Fruit fly (Drosophila melanogaster): Measurements from ENCODE around the gene CG13081.

DNA sequence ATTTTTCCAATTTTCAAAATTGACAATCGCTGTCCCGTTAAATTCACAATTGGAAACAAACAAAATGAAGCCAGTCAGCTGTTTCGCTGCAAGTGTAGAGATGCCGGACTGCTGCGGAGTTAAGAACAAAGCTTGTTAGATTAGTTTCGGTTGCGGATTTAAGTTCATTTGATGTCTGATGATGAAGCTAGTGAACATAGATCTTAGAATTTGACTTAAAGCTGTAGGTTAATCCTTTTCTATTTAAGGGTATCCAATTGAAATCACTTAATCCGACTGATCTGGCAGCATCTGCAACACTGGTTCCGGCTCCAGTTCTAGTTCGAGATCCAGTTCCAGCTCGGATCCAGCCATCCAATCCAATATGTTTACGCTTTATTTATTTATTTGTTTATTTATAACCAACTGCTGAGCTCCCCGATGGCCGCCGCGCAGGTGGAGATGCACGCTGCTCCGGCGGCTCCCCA lies 43.6 kb downstream of the CG13081 start, which contains the start of the genes PCNA2 and CG10366:
- TF ChIP-seq salr (GFP tag; optimal IDR thresholded peaks at IDR 0.05) (peak in 1 of 2 experiments; percentile 26), Hr38 (GFP tag; optimal IDR thresholded peaks at IDR 0.05) (no peak)
